Worm (Caenorhabditis elegans) whole organism, L1 larva: ENCODE measurements around the gene nfu-1.

Experiments
- C04F5.9 ChIP-seq: sonication (generic microtip); optimal IDR thresholded peaks from 2 replicates; lab custom pipeline; 2016; ENCODE audit warnings: missing genetic modification characterization, missing compliant biosample characterization
- C16A3.4 ChIP-seq: fragments of 150-350 bp; optimal IDR thresholded peaks from 2 replicates; lab custom pipeline; 2014; ENCODE audit warnings: missing biosample characterization, missing genetic modification characterization
- F16B12.6 ChIP-seq: fragments of 150-350 bp; optimal IDR thresholded peaks from 2 replicates; lab custom pipeline; 2014; ENCODE audit warnings: missing biosample characterization, missing genetic modification characterization
- aha-1 ChIP-seq: fragments of 150-350 bp; optimal IDR thresholded peaks from 2 replicates; lab custom pipeline; 2014; ENCODE audit warnings: missing biosample characterization, missing genetic modification characterization
- blmp-1 ChIP-seq: fragments of 150-350 bp; optimal IDR thresholded peaks from 2 replicates; lab custom pipeline; 2014; ENCODE audit warnings: missing biosample characterization, missing genetic modification characterization
- ceh-63 ChIP-seq: fragments of 200-800 bp; sonication (Bioruptor generic); optimal IDR thresholded peaks from 2 replicates; lab custom pipeline; 2018; ENCODE audit warnings: mild to moderate bottlenecking, missing genetic modification characterization, missing compliant biosample characterization
- ceh-8 ChIP-seq: fragments of 200-800 bp; sonication (Bioruptor generic); optimal IDR thresholded peaks from 2 replicates; lab custom pipeline; 2018; ENCODE audit warnings: mild to moderate bottlenecking, missing genetic modification characterization, moderate library complexity, missing compliant biosample characterization
- ceh-82 ChIP-seq, 3 experiments: fragments of 150-350 bp in 1 of 3; sonication (generic microtip) in 2 of 3; optimal IDR thresholded peaks; 2 replicates each; lab custom pipeline; 2014 to 2017; ENCODE audit warnings: missing biosample characterization in 3 of 3, missing genetic modification characterization in 3 of 3
- ceh-88 ChIP-seq: fragments of 200-800 bp; sonication (Bioruptor generic); IDR thresholded peaks from 2 replicates; pipeline ENCODE4 v1.3.6; 2022; ENCODE audit warnings: missing genetic modification characterization, missing compliant biosample characterization
- ces-1 ChIP-seq: fragments of 150-350 bp; optimal IDR thresholded peaks from 2 replicates; lab custom pipeline; 2014; ENCODE audit warnings: missing biosample characterization, missing genetic modification reagents, missing genetic modification characterization
- dpl-1 ChIP-seq, 3 experiments: fragments of 150-350 bp in 2 of 3; sonication (generic microtip) in 1 of 3; optimal IDR thresholded peaks; 2 replicates each; lab custom pipeline; 2014 to 2017; ENCODE audit warnings: missing biosample characterization in 3 of 3, missing genetic modification characterization in 3 of 3, missing genetic modification reagents in 3 of 3
- dsc-1 ChIP-seq: sonication (generic microtip); optimal IDR thresholded peaks from 2 replicates; lab custom pipeline; 2016; ENCODE audit warnings: mild to moderate bottlenecking, missing genetic modification characterization, missing compliant biosample characterization
- efl-1 ChIP-seq, 4 experiments: fragments of 150-350 bp; optimal IDR thresholded peaks in 3 of 4; peaks in 1 of 4; 1 replicate in 1 of 4; 2 replicates in 3 of 4; lab custom pipeline; 2014; ENCODE audit warnings: missing biosample characterization in 2 of 4, missing genetic modification characterization in 2 of 4, missing genetic modification reagents in 2 of 4
- egl-13 ChIP-seq: sonication (generic microtip); optimal IDR thresholded peaks from 2 replicates; lab custom pipeline; 2016; ENCODE audit warnings: missing genotype, missing genetic modification reagents, missing genetic modification characterization, missing compliant biosample characterization
- egl-27 ChIP-seq, 2 experiments: fragments of 150-350 bp in 1 of 2; sonication (generic microtip); optimal IDR thresholded peaks; 3 replicates each; lab custom pipeline; 2017 to 2018; ENCODE audit warnings: missing biosample characterization in 2 of 2, missing genetic modification characterization in 2 of 2, missing genetic modification reagents in 2 of 2
- elt-2 ChIP-seq: sonication (generic microtip); optimal IDR thresholded peaks from 2 replicates; lab custom pipeline; 2016; ENCODE audit warnings: missing genetic modification characterization, mild to moderate bottlenecking, inconsistent platforms, missing compliant biosample characterization, missing genetic modification reagents
- elt-3 ChIP-seq, 6 experiments: fragments of 150-350 bp in 1 of 6; sonication (generic microtip); optimal IDR thresholded peaks; 2 replicates each; lab custom pipeline; 2017 to 2018; ENCODE audit warnings: missing biosample characterization in 6 of 6, missing genetic modification characterization in 6 of 6, inconsistent platforms in 1 of 6
- ets-5 ChIP-seq: fragments of 200-800 bp; sonication (Bioruptor generic); IDR thresholded peaks from 2 replicates; pipeline ENCODE4 v1.3.6; 2022; ENCODE audit warnings: missing genetic modification characterization, missing compliant biosample characterization
- fkh-8 ChIP-seq: sonication (generic microtip); optimal IDR thresholded peaks from 2 replicates; lab custom pipeline; 2016; ENCODE audit warnings: mild to moderate bottlenecking, missing genetic modification characterization, missing compliant biosample characterization
- fos-1 ChIP-seq: fragments of 150-350 bp; optimal IDR thresholded peaks from 2 replicates; lab custom pipeline; 2014; ENCODE audit warnings: missing biosample characterization, missing genetic modification characterization
- hlh-17 ChIP-seq: fragments of 200-800 bp; sonication (Bioruptor generic); optimal IDR thresholded peaks from 2 replicates; lab custom pipeline; 2018; ENCODE audit warnings: missing genetic modification characterization, mild to moderate bottlenecking, missing compliant biosample characterization, moderate library complexity, borderline replicate concordance
- irx-1 ChIP-seq: sonication (generic microtip); optimal IDR thresholded peaks from 2 replicates; lab custom pipeline; 2016; ENCODE audit warnings: missing genetic modification characterization, missing compliant biosample characterization
- isw-1 ChIP-seq: fragments of 200-800 bp; sonication (Bioruptor generic); IDR thresholded peaks from 2 replicates; pipeline ENCODE4 v1.3.6; 2022; ENCODE audit warnings: missing genetic modification characterization, missing compliant biosample characterization
- jun-1 ChIP-seq: fragments of 150-350 bp; optimal IDR thresholded peaks from 2 replicates; lab custom pipeline; 2014; ENCODE audit warnings: missing biosample characterization, missing genetic modification reagents, missing genetic modification characterization
- lin-14 ChIP-seq: fragments of 200-800 bp; sonication (Bioruptor generic); optimal IDR thresholded peaks from 2 replicates; lab custom pipeline; 2018; ENCODE audit warnings: mild to moderate bottlenecking, missing genetic modification characterization, moderate library complexity, missing compliant biosample characterization
- lin-35 ChIP-seq, 2 experiments: fragments of 150-350 bp; optimal IDR thresholded peaks; 2 replicates each; lab custom pipeline; 2014; ENCODE audit warnings: missing biosample characterization in 2 of 2, missing genetic modification characterization in 2 of 2, missing genetic modification reagents in 2 of 2
- mab-9 ChIP-seq: fragments of 200-800 bp; sonication (Bioruptor generic); IDR thresholded peaks from 2 replicates; pipeline ENCODE4 v1.3.6; 2022; ENCODE audit warnings: missing genetic modification reagents, missing genetic modification characterization, missing compliant biosample characterization
- mdl-1 ChIP-seq, 2 experiments: fragments of 150-350 bp; optimal IDR thresholded peaks; 2 replicates each; lab custom pipeline; 2014 to 2017; ENCODE audit warnings: missing biosample characterization in 2 of 2, missing genetic modification characterization in 2 of 2, inconsistent platforms in 1 of 2
- nhr-11 ChIP-seq: fragments of 150-350 bp; optimal IDR thresholded peaks from 2 replicates; lab custom pipeline; 2014; ENCODE audit warnings: missing biosample characterization, missing genetic modification characterization
- nhr-12 ChIP-seq: sonication (generic microtip); optimal IDR thresholded peaks from 2 replicates; lab custom pipeline; 2017; ENCODE audit warnings: missing biosample characterization, missing genetic modification characterization
- nhr-20 ChIP-seq: sonication (generic microtip); optimal IDR thresholded peaks from 2 replicates; lab custom pipeline; 2016; ENCODE audit warnings: mild to moderate bottlenecking, missing genetic modification characterization, missing compliant biosample characterization
- nhr-77 ChIP-seq: fragments of 150-350 bp; optimal IDR thresholded peaks from 2 replicates; lab custom pipeline; 2014; ENCODE audit warnings: missing biosample characterization, missing genetic modification characterization
- nhr-84 ChIP-seq: sonication (generic microtip); optimal IDR thresholded peaks from 2 replicates; lab custom pipeline; 2017; ENCODE audit warnings: missing biosample characterization, missing genetic modification characterization
- nhr-85 ChIP-seq: sonication (generic microtip); peaks from one replicate; lab custom pipeline; 2016; ENCODE audit warnings: missing genetic modification characterization, inconsistent platforms, missing compliant biosample characterization
- nhr-90 ChIP-seq: sonication (generic microtip); optimal IDR thresholded peaks from 2 replicates; lab custom pipeline; 2016; ENCODE audit warnings: mild to moderate bottlenecking, missing genetic modification characterization, missing compliant biosample characterization; ENCODE audit not compliant: poor library complexity
- pag-3 ChIP-seq: sonication (generic microtip); optimal IDR thresholded peaks from 2 replicates; lab custom pipeline; 2017; ENCODE audit warnings: missing genetic modification characterization, mild to moderate bottlenecking, missing compliant biosample characterization, antibody characterized with exemption, borderline replicate concordance; ENCODE audit not compliant: insufficient read depth
- pax-3 ChIP-seq: fragments of 200-800 bp; sonication (Bioruptor generic); optimal IDR thresholded peaks from 2 replicates; lab custom pipeline; 2018; ENCODE audit warnings: mild to moderate bottlenecking, missing genetic modification characterization, moderate library complexity, missing compliant biosample characterization
- rnt-1 ChIP-seq: sonication (generic microtip); optimal IDR thresholded peaks from 2 replicates; lab custom pipeline; 2016; ENCODE audit warnings: mild to moderate bottlenecking, missing genetic modification characterization, moderate library complexity, missing compliant biosample characterization
- skn-1 ChIP-seq: fragments of 150-350 bp; optimal IDR thresholded peaks from 2 replicates; lab custom pipeline; 2014; ENCODE audit warnings: missing biosample characterization, missing genetic modification characterization
- snpc-4 ChIP-seq: fragments of 150-350 bp; optimal IDR thresholded peaks from 2 replicates; lab custom pipeline; 2014; ENCODE audit warnings: missing biosample characterization, missing genetic modification characterization
- snu-23 ChIP-seq: sonication (generic microtip); optimal IDR thresholded peaks from 2 replicates; lab custom pipeline; 2016; ENCODE audit warnings: missing genetic modification characterization, missing compliant biosample characterization
- sox-4 ChIP-seq: sonication (generic microtip); optimal IDR thresholded peaks from 2 replicates; lab custom pipeline; 2016; ENCODE audit warnings: missing genetic modification characterization, missing compliant biosample characterization
- sup-37 ChIP-seq: fragments of 200-800 bp; sonication (Bioruptor generic); optimal IDR thresholded peaks from 2 replicates; lab custom pipeline; 2018; ENCODE audit warnings: mild to moderate bottlenecking, missing genetic modification characterization, missing compliant biosample characterization
- unc-130 ChIP-seq: fragments of 150-350 bp; optimal IDR thresholded peaks from 2 replicates; lab custom pipeline; 2017; ENCODE audit warnings: missing biosample characterization, missing genetic modification characterization, inconsistent platforms
- unc-30 ChIP-seq: sonication (generic microtip); optimal IDR thresholded peaks from 2 replicates; lab custom pipeline; 2017; ENCODE audit warnings: missing biosample characterization, missing genetic modification characterization
- unc-86 ChIP-seq: sonication (generic microtip); optimal IDR thresholded peaks from 2 replicates; lab custom pipeline; 2016; ENCODE audit warnings: missing genetic modification characterization, missing compliant biosample characterization
- ztf-11 ChIP-seq, 2 experiments: sonication (generic microtip); optimal IDR thresholded peaks; 2 replicates each; lab custom pipeline; 2016 to 2017; ENCODE audit warnings: missing genetic modification characterization in 2 of 2, missing biosample characterization in 1 of 2, missing compliant biosample characterization in 1 of 2
- ztf-4 ChIP-seq: fragments of 150-350 bp; optimal IDR thresholded peaks from 2 replicates; lab custom pipeline; 2014; ENCODE audit warnings: missing biosample characterization, missing genetic modification characterization

nfu-1 gene

DNA sequence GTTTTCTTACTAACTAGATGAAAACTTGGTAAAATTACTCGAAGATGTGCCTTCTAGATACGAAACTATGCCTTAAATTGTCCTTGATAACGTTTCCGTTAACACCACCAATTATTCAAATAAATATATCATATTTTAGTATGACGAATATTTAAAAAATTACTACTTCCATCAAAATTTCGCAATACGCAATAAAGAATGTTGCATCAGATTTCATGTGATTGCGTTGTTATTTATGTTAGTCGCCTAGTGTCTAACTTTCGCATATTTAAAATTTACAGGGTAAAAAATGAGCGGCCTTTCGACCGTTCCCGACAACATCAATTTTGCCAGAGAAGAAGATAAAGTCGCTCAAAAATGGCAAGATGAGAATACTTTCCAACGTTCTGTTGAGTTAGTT, 18.9 kb upstream of the nfu-1 start, which contains the start of gene iars-1:
iars-1 (plus strand) TSS at position 276 of the 400 bp plus-strand sequence.
- TF ChIP-seq nhr-84 (tag; lab: Kevin White, UChicago) (no peak), mdl-1 (tag; optimal IDR thresholded peaks at IDR 0.05; lab: Kevin White, UChicago) (no peak), ztf-4 (tag; lab: Kevin White, UChicago) (no peak), F16B12.6 (no peak), efl-1 (optimal IDR thresholded peaks at IDR 0.05; lab: Kevin White, UChicago) (no peak), efl-1 (GFP tag; optimal IDR thresholded peaks at IDR 0.05 in 1 of 2; lab: Kevin White, UChicago) (no peak)

DNA sequence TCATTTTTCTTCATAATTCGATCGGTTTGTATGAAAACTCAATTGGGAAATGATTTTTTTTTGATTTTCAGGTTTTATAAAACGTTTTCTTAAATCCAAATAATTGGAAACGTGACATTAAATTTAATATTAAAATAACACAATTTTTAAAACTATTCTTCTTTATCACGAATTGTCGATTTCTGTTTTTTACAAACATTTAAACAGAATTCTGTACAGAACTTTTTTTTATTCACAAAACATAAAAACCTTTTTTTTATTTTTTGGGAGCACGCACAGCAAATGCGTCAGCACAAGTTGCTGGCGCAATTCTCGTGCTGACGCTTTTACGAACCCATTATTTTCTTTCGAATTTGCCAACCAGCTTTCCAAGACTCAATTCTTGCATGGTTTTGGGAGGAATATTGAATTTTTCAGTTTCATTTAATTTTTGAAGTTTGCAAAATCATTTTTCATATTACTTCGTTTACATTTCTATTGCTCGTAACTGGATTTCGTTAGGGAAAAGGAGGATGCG, 13.4 kb upstream of the nfu-1 start, which contains the start of gene mpz-5:
mpz-5 (minus strand) TSS at position 51 of the 517 bp plus-strand sequence.
- TF ChIP-seq nhr-20 (tag; lab: Kevin White, UChicago) (peak; percentile 79), egl-27 (tag; optimal IDR thresholded peaks at IDR 0.05; lab: Kevin White, UChicago) (no peak), pag-3 (peak; percentile 18), hlh-17 (GFP tag; lab: Kevin White, UChicago) (no peak), snu-23 (GFP tag; lab: Kevin White, UChicago) (peak; percentile 85), nhr-11 (no peak), ceh-82 (tag; optimal IDR thresholded peaks at IDR 0.05; lab: Kevin White, UChicago) (peak; percentile 67 to 82 (median 76)), nhr-84 (tag; lab: Kevin White, UChicago) (no peak), lin-35 (GFP tag; optimal IDR thresholded peaks at IDR 0.05; lab: Kevin White, UChicago) (peak; percentile 75 to 80), sox-4 (tag; lab: Kevin White, UChicago) (peak; percentile 37), blmp-1 (tag; lab: Kevin White, UChicago) (peak; percentile 66), unc-130 (no peak), ztf-11 (tag; optimal IDR thresholded peaks at IDR 0.05; lab: Kevin White, UChicago) (no peak), dsc-1 (tag; lab: Kevin White, UChicago) (peak; percentile 77), isw-1 (peak; percentile 51), unc-30 (tag; lab: Kevin White, UChicago) (no peak), mab-9 (GFP tag; lab: Robert Waterston, UW) (no peak), jun-1 (tag; lab: Kevin White, UChicago) (no peak), lin-14 (GFP tag; lab: Kevin White, UChicago) (peak; percentile 79), ceh-8 (peak; percentile 7), snpc-4 (peak; percentile 56), nhr-90 (tag; lab: Kevin White, UChicago) (peak; percentile 75), efl-1 (optimal IDR thresholded peaks at IDR 0.05; lab: Kevin White, UChicago) (peak; percentile 71 to 77), efl-1 (GFP tag; optimal IDR thresholded peaks at IDR 0.05 in 1 of 2; lab: Kevin White, UChicago) (peak; percentile 72 to 97), ceh-63 (GFP tag; lab: Kevin White, UChicago) (no peak), C16A3.4 (peak; percentile 39), aha-1 (tag; lab: Kevin White, UChicago) (no peak), nhr-12 (tag; lab: Kevin White, UChicago) (no peak), ces-1 (no peak), elt-3 (tag; optimal IDR thresholded peaks at IDR 0.05; lab: Kevin White, UChicago) (peak in 2 of 6 experiments; percentile 14 to 48), irx-1 (peak; percentile 71), ets-5 (no peak), unc-86 (tag; lab: Kevin White, UChicago) (peak; percentile 61), ceh-88 (peak; percentile 51), C04F5.9 (tag; lab: Kevin White, UChicago) (peak; percentile 48), fkh-8 (tag; lab: Kevin White, UChicago) (peak; percentile 30), pax-3 (tag; lab: Kevin White, UChicago) (no peak), egl-13 (tag; lab: Kevin White, UChicago) (peak; percentile 43), rnt-1 (tag; lab: Kevin White, UChicago) (peak; percentile 87), sup-37 (GFP tag; lab: Kevin White, UChicago) (no peak), nhr-77 (tag; lab: Kevin White, UChicago) (peak; percentile 12), mdl-1 (tag; optimal IDR thresholded peaks at IDR 0.05; lab: Kevin White, UChicago) (peak in 1 of 2 experiments; percentile 51), ztf-4 (tag; lab: Kevin White, UChicago) (no peak), fos-1 (peak; percentile 34), skn-1 (peak; percentile 45), dpl-1 (GFP tag; optimal IDR thresholded peaks at IDR 0.05; lab: Kevin White, UChicago) (peak; percentile 65 to 80 (median 79)), nhr-85 (tag; lab: Kevin White, UChicago) (peak; percentile 77), F16B12.6 (peak; percentile 43), elt-2 (tag; lab: Kevin White, UChicago) (peak; percentile 47)
